Worm (Caenorhabditis elegans): Measurements from ENCODE around the gene math-22.

DNA sequence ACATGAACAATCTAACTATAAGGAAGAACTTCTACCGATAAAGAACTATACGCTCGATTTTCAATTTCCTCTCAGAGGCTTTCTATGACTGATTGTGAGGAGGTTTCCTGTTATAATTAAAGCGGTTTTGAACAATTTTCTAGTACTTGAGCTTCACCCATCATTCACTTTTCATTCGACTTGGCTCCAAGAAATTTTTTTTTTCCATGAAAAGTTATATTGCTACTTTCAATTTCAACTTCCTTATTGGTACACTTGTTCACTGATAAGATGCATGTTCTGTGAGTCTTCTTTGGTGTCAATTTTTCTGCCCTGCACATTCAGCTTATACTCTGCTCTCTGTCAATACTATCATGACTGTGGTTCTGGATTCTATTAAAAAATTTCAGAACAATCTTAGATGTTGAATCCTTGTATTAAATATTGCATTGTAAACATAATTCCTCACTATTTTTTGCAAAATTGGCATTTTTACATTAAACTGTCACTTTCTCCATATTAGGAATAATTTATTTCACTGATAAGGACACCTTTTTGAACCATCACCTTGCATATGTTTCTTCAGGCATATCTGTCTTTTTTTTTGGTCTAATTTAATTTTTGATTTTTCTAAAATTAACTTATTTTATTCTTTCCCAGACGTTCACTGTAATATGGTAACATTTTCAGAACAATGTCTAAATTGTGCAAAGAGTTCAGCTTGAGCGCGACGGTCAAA, 34.2 kb upstream of the math-22 start, which contains the start of gene math-10:
- TF ChIP-seq hmg-4 (GFP tag; optimal IDR thresholded peaks at IDR 0.05) (no peak), F13C5.2 (tag; optimal IDR thresholded peaks at IDR 0.05) (no peak), hmbx-1 (tag; optimal IDR thresholded peaks at IDR 0.05) (no peak)
